Worm (Caenorhabditis elegans) whole organism, young adult: ENCODE measurements around the gene nas-1.

Source experiments
- B0019.2 ChIP-seq: fragments of 200-800 bp; sonication (Bioruptor generic); conservative IDR thresholded peaks from 2 replicates; pipeline ENCODE4 v1.3.6; 2022; ENCODE audit warnings: missing genetic modification reagents, missing genetic modification characterization, missing compliant biosample characterization
- B0035.1 ChIP-seq: sonication (generic microtip); optimal IDR thresholded peaks from 2 replicates; lab custom pipeline; 2016; ENCODE audit warnings: missing genetic modification characterization, mild to moderate bottlenecking, missing compliant biosample characterization, missing genotype, missing genetic modification reagents
- B0336.3 ChIP-seq: fragments of 200-800 bp; sonication (Bioruptor generic); IDR thresholded peaks from 2 replicates; pipeline ENCODE4 v1.3.6; 2022; ENCODE audit warnings: missing genetic modification characterization, missing compliant biosample characterization
- C06A6.2 ChIP-seq: fragments of 200-800 bp; sonication (Bioruptor generic); conservative IDR thresholded peaks from 2 replicates; pipeline ENCODE4 v1.3.6; 2022; ENCODE audit warnings: missing genetic modification characterization, missing compliant biosample characterization
- F10E7.11 ChIP-seq: sonication (generic microtip); optimal IDR thresholded peaks from 2 replicates; lab custom pipeline; 2017; ENCODE audit warnings: mild to moderate bottlenecking, missing genetic modification characterization, moderate library complexity, missing compliant biosample characterization
- F33H1.4 ChIP-seq: fragments of 200-800 bp; sonication (Bioruptor generic); IDR thresholded peaks from 2 replicates; pipeline ENCODE4 v1.3.6; 2022; ENCODE audit warnings: missing genetic modification reagents, missing genetic modification characterization, missing compliant biosample characterization
- F39B2.1 ChIP-seq: fragments of 200-800 bp; sonication (Bioruptor generic); IDR thresholded peaks from 2 replicates; pipeline ENCODE4 v1.3.6; 2022; ENCODE audit warnings: missing genetic modification reagents, missing genetic modification characterization, missing compliant biosample characterization
- F49E8.2 ChIP-seq: sonication (generic microtip); optimal IDR thresholded peaks from 3 replicates; lab custom pipeline; 2017; ENCODE audit warnings: missing genetic modification characterization, mild to moderate bottlenecking, missing compliant biosample characterization, antibody characterized with exemption, moderate library complexity; ENCODE audit not compliant: insufficient read depth
- F52B5.7 ChIP-seq: sonication (generic microtip); optimal IDR thresholded peaks from 2 replicates; lab custom pipeline; 2016; ENCODE audit warnings: mild to moderate bottlenecking, missing genetic modification characterization, missing compliant biosample characterization
- F55B11.4 ChIP-seq: sonication (generic microtip); optimal IDR thresholded peaks from 2 replicates; lab custom pipeline; 2016; ENCODE audit warnings: missing compliant biosample characterization, missing genetic modification characterization, borderline replicate concordance; ENCODE audit not compliant: insufficient read depth
- F57A8.1 ChIP-seq: fragments of 200-800 bp; sonication (Bioruptor generic); optimal IDR thresholded peaks from 2 replicates; lab custom pipeline; 2018; ENCODE audit warnings: mild to moderate bottlenecking, missing genetic modification characterization, moderate library complexity, missing compliant biosample characterization
- K11D2.4 ChIP-seq: fragments of 200-800 bp; sonication (Bioruptor generic); IDR thresholded peaks from 2 replicates; pipeline ENCODE4 v1.3.6; 2022; ENCODE audit warnings: missing genetic modification reagents, missing genetic modification characterization, missing compliant biosample characterization
- Y53F4B.3 ChIP-seq: fragments of 200-800 bp; sonication (Bioruptor generic); IDR thresholded peaks from 2 replicates; pipeline ENCODE4 v1.3.6; 2022; ENCODE audit warnings: missing genetic modification reagents, missing genetic modification characterization, missing compliant biosample characterization
- Y53G8AR.9 ChIP-seq: fragments of 200-800 bp; sonication (Bioruptor generic); conservative IDR thresholded peaks from 2 replicates; pipeline ENCODE4 v1.3.6; 2022; ENCODE audit warnings: missing genetic modification reagents, missing genetic modification characterization, missing compliant biosample characterization
- Y56A3A.18 ChIP-seq: fragments of 200-800 bp; sonication (Bioruptor generic); IDR thresholded peaks from 2 replicates; pipeline ENCODE4 v1.3.6; 2022; ENCODE audit warnings: missing genetic modification reagents, missing genetic modification characterization, missing compliant biosample characterization
- Y79H2A.3 ChIP-seq: fragments of 200-800 bp; sonication (Bioruptor generic); conservative IDR thresholded peaks from 2 replicates; pipeline ENCODE4 v1.3.6; 2022; ENCODE audit warnings: missing genetic modification reagents, missing genetic modification characterization, missing compliant biosample characterization
- akir-1 ChIP-seq: fragments of 200-800 bp; sonication (Bioruptor generic); optimal IDR thresholded peaks from 2 replicates; lab custom pipeline; 2018; ENCODE audit warnings: mild to moderate bottlenecking, missing genetic modification characterization, moderate library complexity, missing compliant biosample characterization
- ama-1 ChIP-seq, 3 experiments: fragments of 150-350 bp in 1 of 3; sonication (generic microtip) in 2 of 3; optimal IDR thresholded peaks; 2 replicates each; lab custom pipeline; 2014 to 2018; ENCODE audit warnings: missing biosample characterization in 2 of 3, missing genetic modification characterization in 2 of 3, missing genetic modification reagents in 2 of 3
- aptf-2 ChIP-seq: fragments of 200-800 bp; sonication (Bioruptor generic); conservative IDR thresholded peaks from 2 replicates; pipeline ENCODE4 v1.3.6; 2022; ENCODE audit warnings: missing genetic modification reagents, missing genetic modification characterization, missing compliant biosample characterization
- attf-5 ChIP-seq: fragments of 200-800 bp; sonication (Bioruptor generic); optimal IDR thresholded peaks from 2 replicates; lab custom pipeline; 2018; ENCODE audit warnings: mild to moderate bottlenecking, missing genetic modification characterization, missing compliant biosample characterization
- ccch-3 ChIP-seq: fragments of 200-800 bp; sonication (Bioruptor generic); optimal IDR thresholded peaks from 2 replicates; lab custom pipeline; 2018; ENCODE audit warnings: mild to moderate bottlenecking, missing genetic modification characterization, missing compliant biosample characterization
- cebp-2 ChIP-seq: fragments of 200-800 bp; sonication (Bioruptor generic); IDR thresholded peaks from 2 replicates; pipeline ENCODE4 v1.3.6; 2022; ENCODE audit warnings: missing genetic modification characterization, missing compliant biosample characterization
- die-1 ChIP-seq: sonication (generic microtip); optimal IDR thresholded peaks from 2 replicates; lab custom pipeline; 2016; ENCODE audit warnings: missing genotype, mild to moderate bottlenecking, missing genetic modification characterization, missing compliant biosample characterization
- dpff-1 ChIP-seq: sonication (generic microtip); optimal IDR thresholded peaks from 2 replicates; lab custom pipeline; 2017; ENCODE audit warnings: mild to moderate bottlenecking, missing genetic modification characterization, missing compliant biosample characterization
- dpl-1 ChIP-seq: fragments of 150-350 bp; optimal IDR thresholded peaks from 2 replicates; lab custom pipeline; 2014; ENCODE audit warnings: missing biosample characterization, missing genetic modification reagents, missing genetic modification characterization
- egrh-3 ChIP-seq: fragments of 200-800 bp; sonication (Bioruptor generic); IDR thresholded peaks from 2 replicates; pipeline ENCODE4 v1.3.6; 2022; ENCODE audit warnings: missing genetic modification reagents, missing genetic modification characterization, missing compliant biosample characterization
- fkh-3 ChIP-seq: sonication (generic microtip); optimal IDR thresholded peaks from 2 replicates; lab custom pipeline; 2016; ENCODE audit warnings: mild to moderate bottlenecking, missing genetic modification characterization, missing compliant biosample characterization
- hlh-26 ChIP-seq: fragments of 200-800 bp; sonication (Bioruptor generic); conservative IDR thresholded peaks from 2 replicates; pipeline ENCODE4 v1.3.6; 2022; ENCODE audit warnings: missing genetic modification reagents, missing genetic modification characterization, missing compliant biosample characterization
- hrde-1 ChIP-seq: sonication (generic microtip); optimal IDR thresholded peaks from 2 replicates; lab custom pipeline; 2016; ENCODE audit warnings: missing genetic modification characterization, mild to moderate bottlenecking, missing compliant biosample characterization, moderate library complexity, missing genotype, missing genetic modification reagents, borderline replicate concordance
- hsf-1 ChIP-seq: fragments of 200-800 bp; sonication (Bioruptor generic); IDR thresholded peaks from 2 replicates; pipeline ENCODE4 v1.3.6; 2022; ENCODE audit warnings: missing genetic modification reagents, missing genetic modification characterization, missing compliant biosample characterization
- lin-40 ChIP-seq: sonication (generic microtip); optimal IDR thresholded peaks from 2 replicates; lab custom pipeline; 2016; ENCODE audit warnings: missing genetic modification characterization, mild to moderate bottlenecking, missing compliant biosample characterization, missing genotype, missing genetic modification reagents
- lin-54 ChIP-seq: fragments of 200-800 bp; sonication (Bioruptor generic); optimal IDR thresholded peaks from 2 replicates; lab custom pipeline; 2018; ENCODE audit warnings: mild to moderate bottlenecking, missing genetic modification characterization, missing compliant biosample characterization
- lsl-1 ChIP-seq: fragments of 200-800 bp; sonication (Bioruptor generic); optimal IDR thresholded peaks from 2 replicates; lab custom pipeline; 2018; ENCODE audit warnings: mild to moderate bottlenecking, missing genetic modification characterization, moderate library complexity, missing compliant biosample characterization
- madf-10 ChIP-seq: sonication (generic microtip); optimal IDR thresholded peaks from 2 replicates; lab custom pipeline; 2016; ENCODE audit warnings: mild to moderate bottlenecking, missing genetic modification characterization, missing compliant biosample characterization
- mxl-1 ChIP-seq: sonication (generic microtip); optimal IDR thresholded peaks from 2 replicates; lab custom pipeline; 2016; ENCODE audit warnings: missing genetic modification characterization, missing compliant biosample characterization
- nfyb-1 ChIP-seq: fragments of 200-800 bp; sonication (Bioruptor generic); IDR thresholded peaks from 2 replicates; pipeline ENCODE4 v1.3.6; 2022; ENCODE audit warnings: missing genetic modification reagents, missing genetic modification characterization, missing compliant biosample characterization
- nhr-179 ChIP-seq: sonication (generic microtip); optimal IDR thresholded peaks from 2 replicates; lab custom pipeline; 2016; ENCODE audit warnings: mild to moderate bottlenecking, missing genetic modification characterization, missing compliant biosample characterization
- nhr-27 ChIP-seq: fragments of 200-800 bp; sonication (Bioruptor generic); optimal IDR thresholded peaks from 2 replicates; lab custom pipeline; 2018; ENCODE audit warnings: mild to moderate bottlenecking, missing genetic modification characterization, moderate library complexity, missing compliant biosample characterization
- snpc-1.1 ChIP-seq: sonication (generic microtip); optimal IDR thresholded peaks from 2 replicates; lab custom pipeline; 2017; ENCODE audit warnings: missing genetic modification characterization, mild to moderate bottlenecking, missing compliant biosample characterization, antibody characterized with exemption, moderate library complexity, missing genotype, missing genetic modification reagents; ENCODE audit not compliant: insufficient read depth
- snpc-4 ChIP-seq, 5 experiments: fragments of 150-350 bp in 1 of 5; sonication (generic microtip) in 4 of 5; optimal IDR thresholded peaks; 2 replicates each; lab custom pipeline; 2014 to 2018; ENCODE audit warnings: missing genetic modification characterization in 5 of 5, missing biosample characterization in 3 of 5, antibody characterized with exemption in 2 of 5, mild to moderate bottlenecking in 2 of 5, missing compliant biosample characterization in 2 of 5, missing genotype in 2 of 5, moderate library complexity in 2 of 5, missing genetic modification reagents in 1 of 5
- sptf-2 ChIP-seq: fragments of 200-800 bp; sonication (Bioruptor generic); optimal IDR thresholded peaks from 2 replicates; lab custom pipeline; 2018; ENCODE audit warnings: mild to moderate bottlenecking, missing genetic modification characterization, missing compliant biosample characterization
- tbp1 ChIP-seq: fragments of 200-800 bp; sonication (Bioruptor generic); optimal IDR thresholded peaks from 2 replicates; lab custom pipeline; 2018; ENCODE audit warnings: mild to moderate bottlenecking, missing genetic modification characterization, missing compliant biosample characterization
- zfh-2 ChIP-seq: fragments of 200-800 bp; sonication (Bioruptor generic); conservative IDR thresholded peaks from 2 replicates; pipeline ENCODE4 v1.3.6; 2022; ENCODE audit warnings: missing genetic modification reagents, missing genetic modification characterization, missing compliant biosample characterization
- ztf-28 ChIP-seq: fragments of 200-800 bp; sonication (Bioruptor generic); IDR thresholded peaks from 2 replicates; pipeline ENCODE4 v1.3.6; 2022; ENCODE audit warnings: missing genetic modification reagents, missing genetic modification characterization, missing compliant biosample characterization

The nas-1 gene

ce11 chrIII:13377249-13377648 is 28.4 kb upstream of the nas-1 start (continued):
- TF ChIP-seq snpc-4 (GFP tag; optimal IDR thresholded peaks at IDR 0.05; lab: Kevin White, UChicago), result no peak
- TF ChIP-seq snpc-4 (tag; optimal IDR thresholded peaks at IDR 0.05; lab: Kevin White, UChicago), result peak in 1 of 4 experiments; percentile 15
- TF ChIP-seq lin-54 (GFP tag; lab: Kevin White, UChicago), result peak; percentile 33
- no peak for TF ChIP-seq Y53F4B.3
- TF ChIP-seq F10E7.11, result no peak
- no peak for TF ChIP-seq egrh-3 (GFP tag; lab: Robert Waterston, UW)
- TF ChIP-seq F39B2.1, result no peak
- TF ChIP-seq B0336.3 (GFP tag; lab: Robert Waterston, UW), result no peak; the same call in 1 of the 2 replicates
- peak; percentile 72 for TF ChIP-seq K11D2.4 (GFP tag; lab: Robert Waterston, UW)
- TF ChIP-seq F52B5.7 (tag; lab: Kevin White, UChicago), result no peak
- TF ChIP-seq dpff-1 (tag; lab: Kevin White, UChicago), result no peak
- TF ChIP-seq ama-1 (optimal IDR thresholded peaks at IDR 0.05; lab: Kevin White, UChicago), result no peak
- TF ChIP-seq ama-1 (GFP tag; optimal IDR thresholded peaks at IDR 0.05; lab: Kevin White, UChicago), result no peak
- no peak for TF ChIP-seq snpc-1.1 (tag; lab: Kevin White, UChicago)
- TF ChIP-seq mxl-1 (tag; lab: Kevin White, UChicago), result no peak
- no peak for TF ChIP-seq F55B11.4 (tag; lab: Kevin White, UChicago)
- peak; percentile 71; the same call in 1 of the 2 replicates for TF ChIP-seq nfyb-1 (GFP tag; lab: Robert Waterston, UW)
- TF ChIP-seq B0035.1 (tag; lab: Kevin White, UChicago), result no peak
- TF ChIP-seq zfh-2 (GFP tag; lab: Robert Waterston, UW), result no peak
- TF ChIP-seq attf-5 (GFP tag; lab: Kevin White, UChicago), result peak; percentile 71

- TF ChIP-seq ztf-28 (GFP tag; lab: Robert Waterston, UW) (no peak), sptf-2 (no peak), mxl-1 (tag; lab: Kevin White, UChicago) (no peak), Y53G8AR.9 (GFP tag; lab: Robert Waterston, UW) (no peak), hsf-1 (GFP tag; lab: Robert Waterston, UW) (no peak), akir-1 (no peak), cebp-2 (GFP tag; lab: Robert Waterston, UW) (0 out of 2 replicates have a peak, but pooled peaks have one; percentile 29), Y79H2A.3 (no peak)
- TF ChIP-seq, all 124 proteins: peak for 1
Observed at ce11 chrIII:13378242-13378641, 27.4 kb upstream of the nas-1 start, which contains the start of gene T03F6.10. Gene T03F6.10, minus strand, starts transcription at chrIII:13378342.

- TF ChIP-seq dpl-1 (GFP tag; lab: Kevin White, UChicago), result no peak
- no peak for TF ChIP-seq aptf-2 (GFP tag; lab: Robert Waterston, UW)
- TF ChIP-seq nhr-179, result no peak
- no peak for TF ChIP-seq F33H1.4 (GFP tag; lab: Robert Waterston, UW)
- no peak for TF ChIP-seq F57A8.1
- no peak for TF ChIP-seq akir-1
- TF ChIP-seq hsf-1 (GFP tag; lab: Robert Waterston, UW), result no peak
- TF ChIP-seq madf-10 (tag; lab: Kevin White, UChicago), result no peak
- TF ChIP-seq, all 124 proteins: peak for 0
Observed at ce11 chrIII:13380196-13380595, 25.4 kb upstream of the nas-1 start, which contains the start of gene T03F6.6. Gene T03F6.6, minus strand, starts transcription at chrIII:13380296.

ce11 chrIII:13380881-13381280 is 24.7 kb upstream of the nas-1 start:
- TF ChIP-seq lsl-1 (GFP tag; lab: Kevin White, UChicago) (no peak), lin-40 (tag; lab: Kevin White, UChicago) (no peak), nhr-27 (no peak), hlh-26 (no peak), die-1 (no peak), C06A6.2 (GFP tag; lab: Robert Waterston, UW) (no peak), Y56A3A.18 (GFP tag; lab: Robert Waterston, UW) (no peak), ccch-3 (GFP tag; lab: Kevin White, UChicago) (no peak), B0019.2 (no peak), tbp1 (GFP tag; lab: Kevin White, UChicago) (no peak), fkh-3 (no peak), F49E8.2 (tag; lab: Kevin White, UChicago) (no peak), hrde-1 (tag; lab: Kevin White, UChicago) (no peak)
